Worm (Caenorhabditis elegans) whole organism, midembryonic: ENCODE data around the gene hmt-1.

ENCODE experiments used
- T22C8.4 ChIP-seq: fragments of 200-800 bp; sonication (Bioruptor generic); IDR thresholded peaks from 2 replicates; pipeline ENCODE4 v1.3.6; 2022; ENCODE audit warnings: missing genetic modification characterization, missing compliant biosample characterization
- ztf-29 ChIP-seq: fragments of 200-800 bp; sonication (Bioruptor generic); IDR thresholded peaks from 2 replicates; pipeline ENCODE4 v1.3.6; 2022; ENCODE audit warnings: missing genetic modification reagents, missing genetic modification characterization, missing compliant biosample characterization

DNA sequence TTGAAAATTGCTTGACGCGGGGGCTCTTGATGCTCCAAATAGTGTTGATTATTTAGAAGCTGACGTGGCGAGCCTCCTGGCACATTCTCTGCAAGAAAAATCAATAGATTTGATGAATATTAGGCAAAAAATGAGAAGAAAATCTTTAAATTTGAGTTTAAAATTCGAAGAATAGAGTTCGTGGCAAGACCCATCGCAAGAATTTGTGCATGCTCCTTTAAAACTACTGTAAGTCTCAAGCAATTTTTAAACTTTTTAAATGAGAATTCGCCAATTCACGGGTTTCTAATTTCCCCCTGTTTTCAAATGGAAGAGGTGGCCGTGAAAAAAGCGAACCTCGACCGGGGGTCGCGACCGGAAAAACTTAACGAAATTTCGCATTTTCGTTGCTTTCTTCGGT lies 14.1 kb upstream of the hmt-1 start:
- TF ChIP-seq ztf-29 (GFP tag; lab: Robert Waterston, UW), result no peak
- no peak for TF ChIP-seq T22C8.4 (GFP tag; lab: Robert Waterston, UW)
